Worm (Caenorhabditis elegans) whole organism, L3 larva: ENCODE results near the gene T16G1.13.

Experiments used
- ama-1 ChIP-seq: fragments of 150-350 bp; optimal IDR thresholded peaks from 2 replicates; lab custom pipeline; 2018
- daf-12 ChIP-seq: fragments of 150-350 bp; optimal IDR thresholded peaks from 2 replicates; lab custom pipeline; 2014; ENCODE audit warnings: missing biosample characterization, missing genetic modification reagents, missing genetic modification characterization
- nhr-11 ChIP-seq: fragments of 150-350 bp; optimal IDR thresholded peaks from 2 replicates; lab custom pipeline; 2014; ENCODE audit warnings: missing biosample characterization, missing genetic modification characterization
- nhr-237 ChIP-seq: fragments of 150-350 bp; optimal IDR thresholded peaks from 2 replicates; lab custom pipeline; 2014; ENCODE audit warnings: missing biosample characterization, missing genetic modification characterization
- sea-2 ChIP-seq: fragments of 150-350 bp; sonication (generic microtip); optimal IDR thresholded peaks from 4 replicates; lab custom pipeline; 2014; ENCODE audit warnings: missing biosample characterization, missing genetic modification reagents, missing genetic modification characterization

- TF ChIP-seq ama-1 (lab: Kevin White, UChicago): no peak
- no peak for TF ChIP-seq sea-2
- no peak for TF ChIP-seq nhr-237
- TF ChIP-seq daf-12 (tag; lab: Kevin White, UChicago): no peak
- no peak for TF ChIP-seq nhr-11 (tag; lab: Kevin White, UChicago)
Measured at ce11 chrV:12954261-12954660, 4.6 kb downstream of the T16G1.13 start.
